Worm (Caenorhabditis elegans): ENCODE data around the gene sap-140.

DNA sequence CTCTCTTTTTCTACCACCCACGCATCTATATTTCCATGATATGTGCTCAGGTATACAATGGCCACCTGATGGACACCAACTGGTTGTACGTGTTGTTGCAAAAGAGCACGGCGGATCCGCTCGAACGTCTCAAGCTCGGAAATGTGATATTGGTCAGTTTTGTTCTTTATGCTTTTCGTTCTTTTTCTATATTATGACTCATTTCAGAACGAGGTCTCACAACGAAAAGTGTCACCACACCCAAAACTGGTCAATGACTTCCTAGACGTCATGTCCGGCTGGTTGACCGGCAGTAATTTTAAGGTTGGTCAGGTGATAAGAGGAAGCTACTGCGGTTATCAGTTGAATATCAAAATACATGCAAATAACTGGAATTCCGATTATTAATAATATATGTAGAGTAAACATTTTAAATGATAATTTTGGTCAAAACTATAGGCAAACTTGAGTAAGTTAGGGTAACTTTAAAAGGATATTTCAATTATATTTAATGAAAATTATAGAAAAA is 8.6 kb downstream of the sap-140 start, which contains the start of gene cls-1:
- TF ChIP-seq lin-13 (GFP tag; optimal IDR thresholded peaks at IDR 0.05) (no peak), vab-15 (tag; optimal IDR thresholded peaks at IDR 0.05) (no peak), lir-3 (tag; optimal IDR thresholded peaks at IDR 0.05; ENCODE audit: poor library complexity) (no peak), C16A3.4 (tag; optimal IDR thresholded peaks at IDR 0.05) (no peak), snpc-4 (tag; optimal IDR thresholded peaks at IDR 0.05) (no peak)

Measured in whole organism, L1 larva.